Worm (Caenorhabditis elegans): ENCODE results near the gene dss-1.

Gene dss-1

ce11 chrIII:1231186-1231585, 35.1 kb upstream of the dss-1 start:
- no peak for TF ChIP-seq ztf-11 (tag; optimal IDR thresholded peaks at IDR 0.05)
- TF ChIP-seq ceh-16 (tag; optimal IDR thresholded peaks at IDR 0.05), result no peak
- no peak for TF ChIP-seq Y55F3AM.14 (GFP tag; optimal IDR thresholded peaks at IDR 0.05)
- TF ChIP-seq nhr-77 (tag; optimal IDR thresholded peaks at IDR 0.05), result no peak
- no peak for TF ChIP-seq lin-11 (tag; optimal IDR thresholded peaks at IDR 0.05)
- no peak for TF ChIP-seq ama-1 (optimal IDR thresholded peaks at IDR 0.05)
- TF ChIP-seq nhr-21 (tag; optimal IDR thresholded peaks at IDR 0.05), result no peak
- no peak for TF ChIP-seq dmd-4 (tag; optimal IDR thresholded peaks at IDR 0.05)
- TF ChIP-seq elt-3 (tag; optimal IDR thresholded peaks at IDR 0.05), result no peak
- TF ChIP-seq nhr-25 (tag; optimal IDR thresholded peaks at IDR 0.05), result no peak
- no peak for TF ChIP-seq nhr-6 (tag; optimal IDR thresholded peaks at IDR 0.05)
- no peak for TF ChIP-seq unc-62 (GFP tag; optimal IDR thresholded peaks at IDR 0.05)
- no peak for TF ChIP-seq R02D3.7 (tag; optimal IDR thresholded peaks at IDR 0.05)
- TF ChIP-seq lsy-2 (tag; optimal IDR thresholded peaks at IDR 0.05), result no peak
- TF ChIP-seq C34F6.9 (tag; optimal IDR thresholded peaks at IDR 0.05), result no peak
- TF ChIP-seq ceh-82 (tag; optimal IDR thresholded peaks at IDR 0.05), result no peak

ce11 chrIII:1230672-1231071, 34.6 kb upstream of the dss-1 start:
- TF ChIP-seq zag-1 (tag; optimal IDR thresholded peaks at IDR 0.05), result no peak
- no peak for TF ChIP-seq lin-11 (tag; optimal IDR thresholded peaks at IDR 0.05)
- no peak for TF ChIP-seq ztf-1 (GFP tag; conservative IDR thresholded peaks at IDR 0.05)
- TF ChIP-seq unc-62 (GFP tag; optimal IDR thresholded peaks at IDR 0.05), result no peak
- no peak for TF ChIP-seq aly-2 (tag; optimal IDR thresholded peaks at IDR 0.05)
- no peak for TF ChIP-seq lsy-2 (tag; optimal IDR thresholded peaks at IDR 0.05)
- TF ChIP-seq dmd-4 (tag; optimal IDR thresholded peaks at IDR 0.05), result no peak
- no peak for TF ChIP-seq fos-1 (tag; optimal IDR thresholded peaks at IDR 0.05)
- TF ChIP-seq nhr-237 (tag; optimal IDR thresholded peaks at IDR 0.05), result no peak
- no peak for TF ChIP-seq blmp-1 (tag; optimal IDR thresholded peaks at IDR 0.05; ENCODE audit: insufficient read depth)
- TF ChIP-seq F13H6.1 (tag; optimal IDR thresholded peaks at IDR 0.05), result no peak
- TF ChIP-seq nhr-21 (tag; optimal IDR thresholded peaks at IDR 0.05), result no peak
- TF ChIP-seq C34F6.9 (tag; optimal IDR thresholded peaks at IDR 0.05), result no peak
- no peak for TF ChIP-seq peb-1 (tag; optimal IDR thresholded peaks at IDR 0.05)
- TF ChIP-seq mdl-1 (tag; optimal IDR thresholded peaks at IDR 0.05), result no peak
- no peak for TF ChIP-seq sma-3 (GFP tag; optimal IDR thresholded peaks at IDR 0.05)
- no peak for TF ChIP-seq sma-9 (GFP tag; optimal IDR thresholded peaks at IDR 0.05)
- no peak for TF ChIP-seq sma-9 (tag; optimal IDR thresholded peaks at IDR 0.05)
- TF ChIP-seq Y55F3AM.14 (GFP tag; optimal IDR thresholded peaks at IDR 0.05), result no peak
- TF ChIP-seq unc-55 (GFP tag; optimal IDR thresholded peaks at IDR 0.05), result no peak

- TF ChIP-seq ceh-16 (tag; optimal IDR thresholded peaks at IDR 0.05) (no peak), elt-1 (tag; optimal IDR thresholded peaks at IDR 0.05) (no peak), nhr-10 (tag; optimal IDR thresholded peaks at IDR 0.05) (no peak), unc-55 (GFP tag; optimal IDR thresholded peaks at IDR 0.05) (no peak), skn-1 (tag; optimal IDR thresholded peaks at IDR 0.05) (no peak), nhr-6 (tag; optimal IDR thresholded peaks at IDR 0.05) (no peak), gmeb-1 (tag; optimal IDR thresholded peaks at IDR 0.05) (no peak), mbf-1 (tag; optimal IDR thresholded peaks at IDR 0.05) (no peak), lin-39 (tag; optimal IDR thresholded peaks at IDR 0.05) (no peak), sem-4 (tag; optimal IDR thresholded peaks at IDR 0.05) (no peak), blmp-1 (tag; optimal IDR thresholded peaks at IDR 0.05; ENCODE audit: insufficient read depth) (no peak), ztf-1 (GFP tag; conservative IDR thresholded peaks at IDR 0.05) (no peak), C34F6.9 (tag; optimal IDR thresholded peaks at IDR 0.05) (no peak), ztf-11 (tag; optimal IDR thresholded peaks at IDR 0.05) (no peak), nhr-25 (tag; optimal IDR thresholded peaks at IDR 0.05) (no peak), zag-1 (tag; optimal IDR thresholded peaks at IDR 0.05) (no peak), nhr-11 (tag; optimal IDR thresholded peaks at IDR 0.05) (no peak), egl-27 (tag; optimal IDR thresholded peaks at IDR 0.05) (no peak), sma-9 (GFP tag; optimal IDR thresholded peaks at IDR 0.05) (no peak), sma-9 (tag; optimal IDR thresholded peaks at IDR 0.05) (no peak), lin-11 (tag; optimal IDR thresholded peaks at IDR 0.05) (no peak)
These were observed 34.1 kb upstream of the dss-1 start, which contains the start of gene pes-4 for ce11 chrIII:1230174-1230573. TSS of gene pes-4 (minus strand) at chrIII:1230274.

ce11 chrIII:1229510-1229909, 33.4 kb upstream of the dss-1 start:
- TF ChIP-seq ztf-11 (tag; optimal IDR thresholded peaks at IDR 0.05) (no peak), nhr-21 (tag; optimal IDR thresholded peaks at IDR 0.05) (no peak), gmeb-1 (tag; optimal IDR thresholded peaks at IDR 0.05) (no peak), nhr-6 (tag; optimal IDR thresholded peaks at IDR 0.05) (no peak), lin-39 (tag; optimal IDR thresholded peaks at IDR 0.05) (no peak), mbf-1 (tag; optimal IDR thresholded peaks at IDR 0.05) (no peak), unc-39 (tag; optimal IDR thresholded peaks at IDR 0.05) (no peak), ama-1 (optimal IDR thresholded peaks at IDR 0.05) (no peak), nhr-12 (tag; optimal IDR thresholded peaks at IDR 0.05) (no peak), ztf-1 (GFP tag; conservative IDR thresholded peaks at IDR 0.05) (no peak), elt-3 (tag; optimal IDR thresholded peaks at IDR 0.05) (no peak), alr-1 (tag; optimal IDR thresholded peaks at IDR 0.05) (no peak)

Measured in whole organism, L2 larva.